Worm (Caenorhabditis elegans): Measurements from ENCODE around the gene F59B10.3.

F59B10.3 gene

DNA sequence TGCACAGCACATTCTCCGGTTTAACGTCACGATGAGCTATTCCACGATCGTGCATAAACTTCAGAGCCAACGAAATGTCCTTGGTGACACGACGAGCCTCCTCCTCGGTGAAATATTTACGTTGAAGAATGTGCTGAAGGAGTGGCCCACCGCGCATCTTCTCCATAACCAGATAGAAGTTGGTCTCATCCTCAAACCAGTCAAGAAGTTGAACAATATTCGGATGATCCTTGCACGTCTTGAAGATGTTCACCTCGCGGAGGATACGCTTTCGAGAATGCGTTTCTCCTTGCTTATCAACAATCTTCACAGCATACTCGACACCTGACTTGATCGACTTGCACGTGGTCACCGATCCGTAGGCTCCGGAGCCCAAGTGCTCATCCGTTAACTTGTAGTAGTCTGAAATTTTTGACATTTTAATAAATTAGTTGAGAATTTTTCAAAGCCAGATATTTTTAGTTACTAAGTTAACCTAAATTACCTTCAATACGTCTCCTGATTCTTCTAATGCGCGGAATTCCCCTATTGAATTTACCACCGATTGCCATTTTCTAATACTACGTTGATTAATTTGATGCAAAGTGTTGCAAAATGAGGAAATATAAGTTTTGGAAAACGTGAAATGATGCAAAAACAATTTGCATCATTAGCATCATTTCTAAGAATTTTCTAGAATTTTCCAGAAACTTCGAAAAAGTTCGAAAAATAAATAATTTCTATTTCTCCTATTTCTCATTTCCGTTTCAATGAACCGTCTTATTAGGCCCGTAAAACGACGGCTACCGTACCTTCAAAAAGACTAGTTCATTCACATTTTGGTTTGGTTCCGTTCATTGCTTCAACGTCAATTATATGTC is 35.8 kb downstream of the F59B10.3 start:
- TF ChIP-seq F16B12.6 (tag; optimal IDR thresholded peaks at IDR 0.05) (no peak), nhr-85 (tag) (no peak), nhr-47 (tag; optimal IDR thresholded peaks at IDR 0.05) (peak; percentile 13), jun-1 (tag; optimal IDR thresholded peaks at IDR 0.05) (no peak), nhr-77 (tag; optimal IDR thresholded peaks at IDR 0.05) (no peak), aha-1 (tag; optimal IDR thresholded peaks at IDR 0.05) (no peak), sptf-1 (tag; optimal IDR thresholded peaks at IDR 0.05) (no peak), unc-30 (tag; optimal IDR thresholded peaks at IDR 0.05) (no peak), ztf-4 (tag; optimal IDR thresholded peaks at IDR 0.05) (no peak), tlp-1 (tag; optimal IDR thresholded peaks at IDR 0.05) (no peak), mef-2 (tag; optimal IDR thresholded peaks at IDR 0.05) (no peak), fos-1 (tag; optimal IDR thresholded peaks at IDR 0.05) (no peak), blmp-1 (tag; optimal IDR thresholded peaks at IDR 0.05) (no peak), elt-2 (tag; optimal IDR thresholded peaks at IDR 0.05) (no peak), aly-2 (tag; optimal IDR thresholded peaks at IDR 0.05) (no peak), fkh-8 (tag; optimal IDR thresholded peaks at IDR 0.05) (peak; percentile 36), nhr-71 (tag; optimal IDR thresholded peaks at IDR 0.05) (no peak), mdl-1 (tag; optimal IDR thresholded peaks at IDR 0.05) (no peak), elt-3 (tag; optimal IDR thresholded peaks at IDR 0.05) (no peak), efl-1 (optimal IDR thresholded peaks at IDR 0.05) (no peak), efl-1 (GFP tag; optimal IDR thresholded peaks at IDR 0.05 in 1 of 2) (peak in 1 of 2 experiments; percentile 70), ama-1 (optimal IDR thresholded peaks at IDR 0.05) (peak; percentile 9), efl-3 (GFP tag; optimal IDR thresholded peaks at IDR 0.05) (no peak), lin-35 (GFP tag; optimal IDR thresholded peaks at IDR 0.05) (no peak), C16A3.4 (tag; optimal IDR thresholded peaks at IDR 0.05) (no peak), swsn-7 (tag; optimal IDR thresholded peaks at IDR 0.05) (no peak), pqm-1 (tag; optimal IDR thresholded peaks at IDR 0.05) (no peak), ces-1 (GFP tag; optimal IDR thresholded peaks at IDR 0.05) (no peak), ztf-11 (tag; optimal IDR thresholded peaks at IDR 0.05) (no peak), egl-13 (tag; optimal IDR thresholded peaks at IDR 0.05) (no peak), hpl-2 (GFP tag; optimal IDR thresholded peaks at IDR 0.05) (no peak), zip-4 (GFP tag; optimal IDR thresholded peaks at IDR 0.05) (no peak), dsc-1 (tag; optimal IDR thresholded peaks at IDR 0.05) (peak; percentile 0), lin-15B (tag; optimal IDR thresholded peaks at IDR 0.05) (no peak), unc-130 (tag; optimal IDR thresholded peaks at IDR 0.05) (no peak), snu-23 (GFP tag; optimal IDR thresholded peaks at IDR 0.05) (peak; percentile 9)

ce11 chrII:10546784-10547087 is 36.4 kb downstream of the F59B10.3 start:
- TF ChIP-seq nhr-85 (tag), result no peak
- peak; percentile 43 for TF ChIP-seq nhr-71 (tag; optimal IDR thresholded peaks at IDR 0.05)
- TF ChIP-seq lsy-2 (tag; optimal IDR thresholded peaks at IDR 0.05), result peak in 1 of 2 experiments; percentile 13
- TF ChIP-seq efl-1 (optimal IDR thresholded peaks at IDR 0.05), result no peak
- peak in 1 of 2 experiments; percentile 81 for TF ChIP-seq efl-1 (GFP tag; optimal IDR thresholded peaks at IDR 0.05 in 1 of 2)
- TF ChIP-seq snu-23 (GFP tag; optimal IDR thresholded peaks at IDR 0.05), result peak; percentile 6
- no peak for TF ChIP-seq snpc-4 (tag; optimal IDR thresholded peaks at IDR 0.05)
- TF ChIP-seq ama-1 (optimal IDR thresholded peaks at IDR 0.05), result peak; percentile 47
- no peak for TF ChIP-seq ztf-4 (tag; optimal IDR thresholded peaks at IDR 0.05)
- TF ChIP-seq ceh-88 (GFP tag; IDR thresholded peaks at IDR 0.05), result no peak
- peak; percentile 31 for TF ChIP-seq rnt-1 (tag; optimal IDR thresholded peaks at IDR 0.05)
- TF ChIP-seq blmp-1 (tag; optimal IDR thresholded peaks at IDR 0.05), result peak; percentile 21
- TF ChIP-seq tlp-1 (tag; optimal IDR thresholded peaks at IDR 0.05), result no peak
- peak; percentile 16 for TF ChIP-seq C16A3.4 (tag; optimal IDR thresholded peaks at IDR 0.05)
- TF ChIP-seq ztf-11 (tag; optimal IDR thresholded peaks at IDR 0.05), result peak in 1 of 2 experiments; percentile 8
- no peak for TF ChIP-seq lin-39 (tag; optimal IDR thresholded peaks at IDR 0.05)
- TF ChIP-seq zip-4 (GFP tag; optimal IDR thresholded peaks at IDR 0.05), result peak; percentile 19
- no peak for TF ChIP-seq pqm-1 (tag; optimal IDR thresholded peaks at IDR 0.05)
